Fruit fly (Drosophila melanogaster) whole organism, embryonic: ENCODE data around the gene DZIP1.
A peak's percentile ranks its signal among the peaks of the same experiment; 100 is the strongest.

Experiments used
- B-H1 ChIP-seq: fragments of 200-800 bp; sonication (Bioruptor generic); IDR thresholded peaks from 3 replicates; pipeline ENCODE4 v1.3.6; 2022; ENCODE audit warnings: missing biosample characterization, missing genetic modification characterization
- CG10147 ChIP-seq: fragments of 200-800 bp; sonication (Bioruptor generic); optimal IDR thresholded peaks from 2 replicates; lab custom pipeline; 2019; ENCODE audit warnings: missing biosample characterization, mild to moderate bottlenecking, missing genetic modification characterization, moderate library complexity
- CG10431 ChIP-seq: fragments of 200-800 bp; sonication (Bioruptor generic); optimal IDR thresholded peaks from 3 replicates; lab custom pipeline; 2018; ENCODE audit warnings: missing biosample characterization, mild to moderate bottlenecking, missing genetic modification characterization
- CG11723 ChIP-seq: fragments of 200-800 bp; sonication (Bioruptor generic); optimal IDR thresholded peaks from 2 replicates; lab custom pipeline; 2017; ENCODE audit warnings: missing biosample characterization, mild to moderate bottlenecking, missing genetic modification characterization
- CG12391 ChIP-seq: fragments of 200-800 bp; sonication (Bioruptor generic); optimal IDR thresholded peaks from 3 replicates; lab custom pipeline; 2018; ENCODE audit warnings: missing biosample characterization, mild to moderate bottlenecking, missing genetic modification characterization, moderate library complexity
- CG12769 ChIP-seq: fragments of 200-800 bp; sonication (Bioruptor generic); optimal IDR thresholded peaks from 2 replicates; lab custom pipeline; 2019; ENCODE audit warnings: missing biosample characterization, mild to moderate bottlenecking, missing genetic modification characterization, moderate library complexity
- CG15269 ChIP-seq: fragments of 200-800 bp; sonication (Bioruptor generic); optimal IDR thresholded peaks from 2 replicates; lab custom pipeline; 2018; ENCODE audit warnings: missing biosample characterization, mild to moderate bottlenecking, missing genetic modification characterization, moderate library complexity
- CG15514 ChIP-seq: fragments of 200-800 bp; sonication (Bioruptor generic); optimal IDR thresholded peaks from 3 replicates; lab custom pipeline; 2017; ENCODE audit warnings: missing biosample characterization, missing genetic modification characterization, mild to moderate bottlenecking, moderate library complexity, missing genetic modification reagents
- CG1603 ChIP-seq: fragments of 200-800 bp; sonication (Bioruptor generic); optimal IDR thresholded peaks from 2 replicates; lab custom pipeline; 2019; ENCODE audit warnings: missing biosample characterization, mild to moderate bottlenecking, missing genetic modification characterization, moderate library complexity
- CG18011 ChIP-seq: fragments of 200-800 bp; sonication (Bioruptor generic); optimal IDR thresholded peaks from 2 replicates; lab custom pipeline; 2017; ENCODE audit warnings: missing biosample characterization, missing genetic modification characterization, mild to moderate bottlenecking, moderate library complexity, missing genotype
- CG18262 ChIP-seq: fragments of 200-800 bp; optimal IDR thresholded peaks from 3 replicates; lab custom pipeline; 2019; ENCODE audit warnings: missing biosample characterization, mild to moderate bottlenecking, missing genetic modification characterization, moderate library complexity
- CG30403 ChIP-seq: fragments of 200-800 bp; sonication (Bioruptor generic); optimal IDR thresholded peaks from 3 replicates; lab custom pipeline; 2016; ENCODE audit warnings: missing biosample characterization, missing genetic modification characterization
- CG32532 ChIP-seq: fragments of 200-800 bp; sonication (Bioruptor generic); IDR thresholded peaks from 2 replicates; pipeline ENCODE4 v1.3.6; 2022; ENCODE audit warnings: missing biosample characterization, missing genetic modification characterization
- CG32772 ChIP-seq: fragments of 200-800 bp; sonication (Bioruptor generic); IDR thresholded peaks from 2 replicates; pipeline ENCODE4 v1.3.6; 2022; ENCODE audit warnings: missing biosample characterization, missing genetic modification characterization
- CG4360 ChIP-seq: fragments of 200-800 bp; sonication (Bioruptor generic); IDR thresholded peaks from 2 replicates; pipeline ENCODE4 v1.3.6; 2022; ENCODE audit warnings: missing biosample characterization, missing genetic modification characterization
- CG4730 ChIP-seq: fragments of 200-800 bp; sonication (Bioruptor generic); IDR thresholded peaks from 2 replicates; pipeline ENCODE4 v1.3.6; 2022; ENCODE audit warnings: missing biosample characterization, missing genetic modification characterization
- CG5180 ChIP-seq: fragments of 200-800 bp; sonication (Bioruptor generic); optimal IDR thresholded peaks from 3 replicates; lab custom pipeline; 2017; ENCODE audit warnings: missing biosample characterization, missing genetic modification characterization, mild to moderate bottlenecking, moderate library complexity, missing genetic modification reagents
- CG9817 ChIP-seq: fragments of 200-800 bp; sonication (Bioruptor generic); optimal IDR thresholded peaks from 2 replicates; lab custom pipeline; 2018; ENCODE audit warnings: missing biosample characterization, mild to moderate bottlenecking, missing genetic modification characterization, moderate library complexity
- D19A ChIP-seq: fragments of 200-800 bp; optimal IDR thresholded peaks from 3 replicates; lab custom pipeline; 2019; ENCODE audit warnings: missing biosample characterization, mild to moderate bottlenecking, missing genetic modification characterization, moderate library complexity
- Dad ChIP-seq: fragments of 200-800 bp; sonication (Bioruptor generic); optimal IDR thresholded peaks from 3 replicates; lab custom pipeline; 2016; ENCODE audit warnings: missing biosample characterization, missing genetic modification characterization
- Dp ChIP-seq: fragments of 200-800 bp; sonication (Bioruptor generic); optimal IDR thresholded peaks from 2 replicates; lab custom pipeline; 2018; ENCODE audit warnings: missing biosample characterization, mild to moderate bottlenecking, missing genetic modification characterization, moderate library complexity
- Drgx ChIP-seq: fragments of 200-800 bp; sonication (Bioruptor generic); IDR thresholded peaks from 2 replicates; pipeline ENCODE4 v1.3.6; 2022; ENCODE audit warnings: missing biosample characterization, missing genetic modification characterization
- Fer3 ChIP-seq: fragments of 200-800 bp; sonication (Bioruptor generic); optimal IDR thresholded peaks from 2 replicates; lab custom pipeline; 2018; ENCODE audit warnings: missing biosample characterization, mild to moderate bottlenecking, missing genetic modification characterization, moderate library complexity
- Jarid2 ChIP-seq: fragments of 200-800 bp; sonication (Bioruptor generic); optimal IDR thresholded peaks from 3 replicates; lab custom pipeline; 2017; ENCODE audit warnings: mild to moderate bottlenecking, missing biosample characterization, missing genetic modification reagents, missing genetic modification characterization
- Kr ChIP-seq: fragments of 200-800 bp; sonication (Bioruptor generic); optimal IDR thresholded peaks from 2 replicates; lab custom pipeline; 2017; ENCODE audit warnings: missing biosample characterization, mild to moderate bottlenecking, missing genetic modification characterization
- Lhr ChIP-seq: fragments of 200-800 bp; sonication (Bioruptor generic); optimal IDR thresholded peaks from 3 replicates; lab custom pipeline; 2017; ENCODE audit warnings: mild to moderate bottlenecking, missing biosample characterization, missing genetic modification reagents, missing genetic modification characterization
- Lim3 ChIP-seq: fragments of 200-800 bp; sonication (Bioruptor generic); IDR thresholded peaks from 2 replicates; pipeline ENCODE4 v1.3.6; 2022; ENCODE audit warnings: missing biosample characterization, missing genetic modification characterization
- NC2β ChIP-seq: fragments of 200-800 bp; sonication (Bioruptor generic); optimal IDR thresholded peaks from 2 replicates; lab custom pipeline; 2016; ENCODE audit warnings: missing biosample characterization, missing genetic modification characterization
- NK7.1 ChIP-seq: fragments of 200-800 bp; sonication (Bioruptor generic); optimal IDR thresholded peaks from 3 replicates; lab custom pipeline; 2016; ENCODE audit warnings: missing biosample characterization, missing genetic modification characterization
- Optix ChIP-seq: fragments of 200-800 bp; sonication (Bioruptor generic); IDR thresholded peaks from 3 replicates; pipeline ENCODE4 v1.3.6; 2022; ENCODE audit warnings: missing biosample characterization, missing genetic modification characterization
- Rx ChIP-seq: fragments of 200-800 bp; sonication (Bioruptor generic); IDR thresholded peaks from 2 replicates; pipeline ENCODE4 v1.3.6; 2022; ENCODE audit warnings: missing biosample characterization, missing genetic modification characterization
- Sox100B ChIP-seq: fragments of 200-800 bp; sonication (Bioruptor generic); optimal IDR thresholded peaks from 3 replicates; lab custom pipeline; 2018; ENCODE audit warnings: missing biosample characterization, mild to moderate bottlenecking, missing genetic modification characterization
- Xbp1 ChIP-seq: fragments of 200-800 bp; sonication (Bioruptor generic); optimal IDR thresholded peaks from 3 replicates; lab custom pipeline; 2016; ENCODE audit warnings: missing biosample characterization, mild to moderate bottlenecking, missing genetic modification characterization
- dati ChIP-seq: fragments of 200-800 bp; sonication (Bioruptor generic); IDR thresholded peaks from 2 replicates; pipeline ENCODE4 v1.3.6; 2022; ENCODE audit warnings: missing biosample characterization, missing genetic modification characterization
- eve ChIP-seq, 2 experiments: fragments of >200 bp; optimal IDR thresholded peaks; 2 replicates each; lab custom pipeline; 2017; ENCODE audit warnings: missing biosample characterization in 2 of 2, missing genetic modification characterization in 2 of 2
- fd96Cb ChIP-seq: fragments of 200-800 bp; sonication (Bioruptor generic); optimal IDR thresholded peaks from 2 replicates; lab custom pipeline; 2018; ENCODE audit warnings: missing biosample characterization, mild to moderate bottlenecking, missing genetic modification characterization, moderate library complexity
- gcm ChIP-seq: fragments of 200-800 bp; sonication (Bioruptor generic); optimal IDR thresholded peaks from 2 replicates; lab custom pipeline; 2019; ENCODE audit warnings: missing biosample characterization, mild to moderate bottlenecking, missing genetic modification characterization, moderate library complexity
- gt ChIP-seq: fragments of 200-800 bp; sonication (Bioruptor generic); IDR thresholded peaks from 2 replicates; pipeline ENCODE4 v1.3.6; 2022; ENCODE audit warnings: missing biosample characterization, missing genetic modification characterization
- hbn ChIP-seq: fragments of 200-800 bp; sonication (Bioruptor generic); IDR thresholded peaks from 2 replicates; pipeline ENCODE4 v1.3.6; 2022; ENCODE audit warnings: missing biosample characterization, missing genetic modification characterization; ENCODE audit not compliant: partially characterized antibody
- mam ChIP-seq: fragments of 200-800 bp; sonication (Bioruptor generic); optimal IDR thresholded peaks from 3 replicates; lab custom pipeline; 2016; ENCODE audit warnings: missing biosample characterization, missing genetic modification characterization
- mld ChIP-seq: fragments of 200-800 bp; sonication (Bioruptor generic); IDR thresholded peaks from 3 replicates; pipeline ENCODE4 v1.3.6; 2022; ENCODE audit warnings: missing biosample characterization, missing genetic modification characterization; ENCODE audit not compliant: partially characterized antibody
- nau ChIP-seq: fragments of 200-800 bp; sonication (Bioruptor generic); optimal IDR thresholded peaks from 3 replicates; lab custom pipeline; 2017; ENCODE audit warnings: missing biosample characterization, mild to moderate bottlenecking, missing genetic modification characterization, missing genetic modification reagents
- odd ChIP-seq: fragments of 200-800 bp; sonication (Bioruptor generic); optimal IDR thresholded peaks from 2 replicates; lab custom pipeline; 2017; ENCODE audit warnings: missing biosample characterization, mild to moderate bottlenecking, missing genetic modification characterization
- pho ChIP-seq: fragments of 200-800 bp; sonication (Bioruptor generic); optimal IDR thresholded peaks from 2 replicates; lab custom pipeline; 2016; ENCODE audit warnings: missing biosample characterization, missing genetic modification characterization
- run ChIP-seq: fragments of 200-800 bp; sonication (Bioruptor generic); optimal IDR thresholded peaks from 3 replicates; lab custom pipeline; 2018; ENCODE audit warnings: missing biosample characterization, mild to moderate bottlenecking, missing genetic modification characterization
- sisA ChIP-seq: fragments of 200-800 bp; sonication (Bioruptor generic); IDR thresholded peaks from 2 replicates; pipeline ENCODE4 v1.3.6; 2022; ENCODE audit warnings: missing biosample characterization, missing genetic modification characterization
- stc ChIP-seq: fragments of 200-800 bp; sonication (Bioruptor generic); IDR thresholded peaks from 2 replicates; pipeline ENCODE4 v1.3.6; 2022; ENCODE audit warnings: missing biosample characterization, missing genetic modification characterization
- stwl ChIP-seq: fragments of 200-800 bp; sonication (Bioruptor generic); optimal IDR thresholded peaks from 3 replicates; lab custom pipeline; 2018; ENCODE audit warnings: missing biosample characterization, mild to moderate bottlenecking, missing genetic modification characterization, moderate library complexity
- wek ChIP-seq: fragments of 200-800 bp; sonication (Bioruptor generic); optimal IDR thresholded peaks from 3 replicates; lab custom pipeline; 2018; ENCODE audit warnings: missing biosample characterization, mild to moderate bottlenecking, missing genetic modification characterization, moderate library complexity

DZIP1 gene

DNA sequence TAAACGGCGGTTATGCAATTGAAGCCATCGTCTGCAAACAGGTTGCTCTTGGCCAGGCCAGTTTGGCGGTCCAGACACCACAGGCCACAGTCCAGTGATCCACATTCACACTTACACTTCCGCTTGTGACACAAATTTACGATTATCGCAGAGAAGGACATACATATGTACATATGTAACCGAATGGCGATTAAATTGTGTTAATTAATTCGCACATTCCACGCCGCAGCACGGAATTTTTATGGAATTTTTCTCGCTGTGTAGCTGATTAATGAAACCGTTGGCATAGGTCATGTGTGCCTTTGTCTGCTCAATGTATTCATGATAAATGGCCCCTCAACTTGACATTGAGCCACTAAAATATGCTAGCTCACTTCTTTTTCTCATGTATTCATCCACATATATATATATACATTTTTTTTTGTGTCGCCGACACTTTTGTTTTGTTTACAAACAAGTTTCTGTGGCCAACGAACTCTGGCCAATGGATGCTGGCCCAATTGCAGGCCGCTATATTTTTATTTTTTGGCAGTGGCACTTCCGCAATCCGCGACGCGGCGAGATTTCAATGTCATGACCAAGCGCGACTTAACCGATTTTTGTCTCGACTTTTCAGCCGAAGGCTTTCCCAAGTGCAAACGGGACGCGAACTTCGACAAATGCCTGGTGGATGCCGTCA is 11.0 kb downstream of the DZIP1 start (continued):
- TF ChIP-seq Fer3 (tag; lab: Kevin White, UChicago) (no peak), Kr (GFP tag; lab: Kevin White, UChicago) (no peak), NC2β (no peak), Lim3 (GFP tag; lab: Robert Waterston, UW) (0 out of 2 replicates have a peak, but pooled peaks have one; percentile 14), CG1603 (tag; lab: Kevin White, UChicago) (peak; percentile 34), Dad (GFP tag; lab: Kevin White, UChicago) (no peak), NK7.1 (GFP tag; lab: Kevin White, UChicago) (no peak), Drgx (GFP tag; lab: Robert Waterston, UW) (peak; percentile 58), CG32532 (GFP tag; lab: Robert Waterston, UW) (no peak), wek (GFP tag; lab: Kevin White, UChicago) (no peak), nau (GFP tag; lab: Kevin White, UChicago) (no peak), Jarid2 (GFP tag; lab: Kevin White, UChicago) (no peak), D19A (tag; lab: Kevin White, UChicago) (no peak), CG10147 (no peak), Rx (GFP tag; lab: Robert Waterston, UW) (no peak), dati (GFP tag; lab: Robert Waterston, UW) (no peak), CG4730 (GFP tag; lab: Robert Waterston, UW) (peak; percentile 14; the same call in 1 of the 2 replicates), stwl (no peak), CG10431 (GFP tag; lab: Kevin White, UChicago) (no peak), CG12391 (no peak), CG12769 (tag; lab: Kevin White, UChicago) (peak; percentile 34), CG15514 (GFP tag; lab: Kevin White, UChicago) (no peak), fd96Cb (no peak), Optix (GFP tag; lab: Robert Waterston, UW) (0 out of 3 replicates have a peak, but pooled peaks have one; percentile 40), Sox100B (GFP tag; lab: Kevin White, UChicago) (no peak), hbn (GFP tag; lab: Robert Waterston, UW) (no peak), CG30403 (peak; percentile 21), Lhr (GFP tag; lab: Kevin White, UChicago) (no peak), Xbp1 (GFP tag; lab: Kevin White, UChicago) (peak; percentile 11), odd (GFP tag; lab: Kevin White, UChicago) (no peak), stc (peak; percentile 23; the same call in 1 of the 2 replicates), CG9817 (no peak), run (tag; lab: Kevin White, UChicago) (no peak), gcm (GFP tag; lab: Kevin White, UChicago) (no peak), eve (GFP tag; optimal IDR thresholded peaks at IDR 0.05; lab: Kevin White, UChicago) (no peak), CG11723 (GFP tag; lab: Kevin White, UChicago) (no peak), Dp (GFP tag; lab: Kevin White, UChicago) (no peak), CG18262 (tag; lab: Kevin White, UChicago) (no peak), B-H1 (GFP tag; lab: Robert Waterston, UW) (no peak; the same call in 2 of the 3 replicates), sisA (GFP tag; lab: Robert Waterston, UW) (peak; percentile 48), CG32772 (GFP tag; lab: Robert Waterston, UW) (0 out of 2 replicates have a peak, but pooled peaks have one; percentile 14), mld (GFP tag; lab: Robert Waterston, UW) (no peak), mam (no peak), CG18011 (GFP tag; lab: Kevin White, UChicago) (no peak), gt (no peak), CG5180 (GFP tag; lab: Kevin White, UChicago) (no peak), CG15269 (tag; lab: Kevin White, UChicago) (no peak), CG4360 (GFP tag; lab: Robert Waterston, UW) (no peak), pho (GFP tag; lab: Kevin White, UChicago) (no peak)
